Fruit fly (Drosophila melanogaster) whole organism, adult: Measurements from ENCODE around the gene CCKLR-17D3.

Experiments
- CG12768 ChIP-seq: fragments of 200-800 bp; sonication (Bioruptor generic); optimal IDR thresholded peaks from 2 replicates; lab custom pipeline; 2017; ENCODE audit warnings: missing biosample characterization, missing genetic modification characterization, mild to moderate bottlenecking, moderate library complexity, missing genetic modification reagents
- CG1620 ChIP-seq: fragments of 200-800 bp; sonication (Bioruptor generic); optimal IDR thresholded peaks from 2 replicates; lab custom pipeline; 2016; ENCODE audit warnings: missing biosample characterization, missing genetic modification characterization
- CG33017 ChIP-seq: fragments of 200-800 bp; sonication (Bioruptor generic); optimal IDR thresholded peaks from 2 replicates; lab custom pipeline; 2018; ENCODE audit warnings: missing biosample characterization, mild to moderate bottlenecking, missing genetic modification characterization, moderate library complexity
- CG5204 ChIP-seq: fragments of 200-800 bp; sonication (Bioruptor generic); optimal IDR thresholded peaks from 2 replicates; lab custom pipeline; 2016; ENCODE audit warnings: missing biosample characterization, missing genetic modification characterization
- CG7045 ChIP-seq: fragments of 200-800 bp; sonication (Bioruptor generic); optimal IDR thresholded peaks from 2 replicates; lab custom pipeline; 2017; ENCODE audit warnings: missing biosample characterization, mild to moderate bottlenecking, missing genetic modification characterization
- CG7101 ChIP-seq: fragments of 200-800 bp; sonication (Bioruptor generic); optimal IDR thresholded peaks from 2 replicates; lab custom pipeline; 2018; ENCODE audit warnings: missing biosample characterization, mild to moderate bottlenecking, missing genetic modification characterization, moderate library complexity
- Clk ChIP-seq: fragments of 200-800 bp; sonication (Bioruptor generic); optimal IDR thresholded peaks from 2 replicates; lab custom pipeline; 2017; ENCODE audit warnings: missing biosample characterization, missing genetic modification characterization
- Mnt ChIP-seq: fragments of 200-800 bp; sonication (Bioruptor generic); optimal IDR thresholded peaks from 2 replicates; lab custom pipeline; 2016; ENCODE audit warnings: missing biosample characterization, mild to moderate bottlenecking, missing genetic modification characterization
- pad ChIP-seq: fragments of 200-800 bp; sonication (Bioruptor generic); optimal IDR thresholded peaks from 3 replicates; lab custom pipeline; 2017; ENCODE audit warnings: missing biosample characterization, missing genetic modification characterization, mild to moderate bottlenecking, moderate library complexity, missing genetic modification reagents

dm6 chrX:18774818-18775343 is 1.1 kb upstream of the CCKLR-17D3 start, which contains the start of gene CG6891:
- TF ChIP-seq CG12768 (GFP tag; lab: Kevin White, UChicago) (no peak), CG7101 (tag; lab: Kevin White, UChicago) (no peak), CG1620 (GFP tag; lab: Kevin White, UChicago) (no peak), CG33017 (tag; lab: Kevin White, UChicago) (no peak), Mnt (GFP tag; lab: Kevin White, UChicago) (peak; percentile 53), CG5204 (GFP tag; lab: Kevin White, UChicago) (no peak), pad (GFP tag; lab: Kevin White, UChicago) (peak; percentile 11), Clk (GFP tag; lab: Kevin White, UChicago) (no peak), CG7045 (GFP tag; lab: Kevin White, UChicago) (no peak)
